Worm (Caenorhabditis elegans): ENCODE results near the gene F57B9.8.
A peak's percentile ranks its signal among the peaks of the same experiment; 100 is the strongest.

The F57B9.8 gene

ce11 chrIII:6895166-6895565 lies 40.0 kb downstream of the F57B9.8 start (continued):
- TF ChIP-seq nhr-11 (tag; optimal IDR thresholded peaks at IDR 0.05) (peak; percentile 81), nhr-237 (tag; optimal IDR thresholded peaks at IDR 0.05) (no peak), nhr-6 (tag; optimal IDR thresholded peaks at IDR 0.05) (no peak), lir-3 (tag; optimal IDR thresholded peaks at IDR 0.05) (no peak), ctbp-1 (GFP tag; IDR thresholded peaks at IDR 0.05) (no peak), unc-130 (GFP tag; optimal IDR thresholded peaks at IDR 0.05) (no peak), tra-1 (GFP tag; IDR thresholded peaks at IDR 0.05) (peak; percentile 69; the same call in 1 of the 2 replicates), aha-1 (tag) (no peak), daf-19 (GFP tag; conservative IDR thresholded peaks at IDR 0.05) (no peak), snpc-4 (tag; optimal IDR thresholded peaks at IDR 0.05) (no peak), daf-16 (GFP tag; optimal IDR thresholded peaks at IDR 0.05) (peak; percentile 64 to 70), daf-16 (tag; optimal IDR thresholded peaks at IDR 0.05) (peak; percentile 76), rbr-2 (tag; optimal IDR thresholded peaks at IDR 0.05) (no peak), lin-29 (GFP tag; IDR thresholded peaks at IDR 0.05) (no peak), aly-2 (tag; optimal IDR thresholded peaks at IDR 0.05) (peak; percentile 24), cey-2 (tag; optimal IDR thresholded peaks at IDR 0.05; ENCODE audit: borderline replicate concordance, insufficient read depth) (peak; percentile 61), nhr-25 (tag; optimal IDR thresholded peaks at IDR 0.05; ENCODE audit: borderline replicate concordance, insufficient read depth) (no peak), fkh-10 (GFP tag; optimal IDR thresholded peaks at IDR 0.05) (no peak), dmd-9 (GFP tag; IDR thresholded peaks at IDR 0.05) (no peak), nhr-10 (tag; optimal IDR thresholded peaks at IDR 0.05) (peak; percentile 74), gei-8 (GFP tag; optimal IDR thresholded peaks at IDR 0.05) (peak; percentile 71), vab-7 (GFP tag; IDR thresholded peaks at IDR 0.05) (no peak), ceh-62 (tag; optimal IDR thresholded peaks at IDR 0.05) (no peak), Y48G9A.11 (GFP tag; IDR thresholded peaks at IDR 0.05) (no peak), Y105C5A.15 (GFP tag; IDR thresholded peaks at IDR 0.05) (no peak), egl-27 (tag; optimal IDR thresholded peaks at IDR 0.05) (no peak)

ce11 chrIII:6891560-6891959 lies 43.6 kb downstream of the F57B9.8 start, which contains the start of gene K04C2.5:
Gene K04C2.5, minus strand, starts transcription at chrIII:6891660.
- TF ChIP-seq zag-1 (tag; optimal IDR thresholded peaks at IDR 0.05) (no peak), dmd-9 (GFP tag; IDR thresholded peaks at IDR 0.05) (no peak)

DNA sequence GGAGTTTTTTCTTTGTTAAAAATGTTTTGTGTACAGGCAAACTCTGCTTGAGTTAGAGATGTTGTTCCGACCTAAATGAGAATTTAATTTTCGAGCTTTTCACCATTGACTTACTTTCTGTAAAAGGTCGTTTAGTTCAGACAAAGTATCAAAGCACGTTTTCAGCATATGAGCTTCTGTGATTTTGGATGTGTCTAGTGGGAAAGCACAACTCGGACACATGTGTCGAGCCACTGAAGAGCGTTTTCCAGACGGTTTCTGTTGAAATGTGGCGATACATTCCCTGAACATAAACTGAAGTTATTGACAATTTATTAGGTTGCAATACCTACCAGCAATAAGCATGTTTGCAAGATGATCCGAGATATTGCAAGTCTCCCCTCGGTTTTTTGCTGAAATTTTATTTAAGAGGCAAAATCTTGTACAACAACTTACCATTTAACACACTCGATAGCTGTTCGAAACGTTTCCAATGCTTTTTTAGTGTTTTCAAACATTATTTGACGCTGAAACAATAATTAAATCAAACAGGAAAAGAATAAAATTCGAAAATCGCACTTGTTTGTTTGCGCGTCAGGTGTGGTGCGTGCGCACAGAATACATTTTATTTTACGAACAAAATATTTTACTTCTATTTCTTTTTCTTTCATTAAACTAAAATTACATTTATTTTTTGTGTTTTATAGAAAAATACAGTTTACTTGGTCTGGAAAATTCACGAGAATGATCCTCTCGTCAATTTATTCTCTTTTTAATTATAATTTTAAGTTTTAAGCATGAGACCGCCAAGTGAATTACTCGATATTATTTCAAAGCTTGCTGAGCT lies 45.9 kb downstream of the F57B9.8 start, which contains the start of the genes brd-1 and K04C2.2:
Gene brd-1, minus strand, starts transcription at position 506 of the 826 bp plus-strand sequence.
Gene K04C2.2, plus strand, starts transcription at position 776 of the 826 bp plus-strand sequence.
- TF ChIP-seq mes-2 (tag; optimal IDR thresholded peaks at IDR 0.05; ENCODE audit: poor library complexity, severe bottlenecking) (peak; percentile 45), dpl-1 (GFP tag; optimal IDR thresholded peaks at IDR 0.05) (peak; percentile 68), lin-13 (GFP tag; optimal IDR thresholded peaks at IDR 0.05) (no peak), aha-1 (tag) (peak; percentile 95), lsy-2 (tag; optimal IDR thresholded peaks at IDR 0.05) (peak in 1 of 2 experiments; percentile 28), R02D3.7 (tag; optimal IDR thresholded peaks at IDR 0.05) (no peak)

ce11 chrIII:6888497-6888896 lies 46.6 kb downstream of the F57B9.8 start:
- TF ChIP-seq dve-1 (tag; optimal IDR thresholded peaks at IDR 0.05; ENCODE audit: insufficient read depth) (peak; percentile 43), F49E8.2 (tag; optimal IDR thresholded peaks at IDR 0.05; ENCODE audit: borderline replicate concordance) (peak; percentile 33), jun-1 (tag; optimal IDR thresholded peaks at IDR 0.05) (no peak), daf-12 (tag; optimal IDR thresholded peaks at IDR 0.05) (no peak), set-16 (GFP tag; IDR thresholded peaks at IDR 0.05) (no peak), F44E2.7 (GFP tag; IDR thresholded peaks at IDR 0.05) (0 out of 2 replicates have a peak, but pooled peaks have one; percentile 55), saeg-2 (GFP tag; IDR thresholded peaks at IDR 0.05) (0 out of 2 replicates have a peak, but pooled peaks have one; percentile 36), ces-1 (GFP tag; optimal IDR thresholded peaks at IDR 0.05) (no peak), F37D6.2 (tag; optimal IDR thresholded peaks at IDR 0.05) (peak; percentile 18), egl-43 (GFP tag; IDR thresholded peaks at IDR 0.05) (peak; percentile 84), daf-19 (GFP tag; conservative IDR thresholded peaks at IDR 0.05) (peak; percentile 76; the same call in 1 of the 2 replicates), madf-9 (GFP tag; conservative IDR thresholded peaks at IDR 0.05) (peak; percentile 80), mxl-3 (GFP tag; optimal IDR thresholded peaks at IDR 0.05) (peak; percentile 63), Y105C5A.15 (GFP tag; IDR thresholded peaks at IDR 0.05) (peak; percentile 79; the same call in 1 of the 2 replicates), nhr-25 (tag; optimal IDR thresholded peaks at IDR 0.05; ENCODE audit: borderline replicate concordance, insufficient read depth) (peak; percentile 56), daf-8 (GFP tag; IDR thresholded peaks at IDR 0.05) (no peak)

Measured in whole organism, L4 larva.